Fruit fly (Drosophila melanogaster) whole organism, embryonic: ENCODE measurements around the gene CG7497.

Experiments
- Bteb2 ChIP-seq: fragments of 200-800 bp; sonication (Bioruptor generic); optimal IDR thresholded peaks from 2 replicates; lab custom pipeline; 2016; ENCODE audit warnings: missing biosample characterization, missing genetic modification characterization
- Hmr ChIP-seq: fragments of 200-800 bp; sonication (Bioruptor generic); optimal IDR thresholded peaks from 3 replicates; lab custom pipeline; 2017; ENCODE audit warnings: mild to moderate bottlenecking, missing biosample characterization, missing genetic modification reagents, missing genetic modification characterization
- dimm ChIP-seq: fragments of 200-800 bp; sonication (Bioruptor generic); IDR thresholded peaks from 2 replicates; pipeline ENCODE4 v1.3.6; 2022; ENCODE audit warnings: missing biosample characterization, missing genetic modification characterization
- fd64A ChIP-seq: fragments of 200-800 bp; sonication (Bioruptor generic); optimal IDR thresholded peaks from 3 replicates; lab custom pipeline; 2018; ENCODE audit warnings: missing biosample characterization, mild to moderate bottlenecking, missing genetic modification characterization
- her ChIP-seq: fragments of 200-800 bp; sonication (Bioruptor generic); optimal IDR thresholded peaks from 2 replicates; lab custom pipeline; 2016; ENCODE audit warnings: missing biosample characterization, missing genetic modification characterization
- z ChIP-seq: fragments of 200-800 bp; sonication (Bioruptor generic); IDR thresholded peaks from 3 replicates; pipeline ENCODE4 v1.3.6; 2022; ENCODE audit warnings: missing biosample characterization, missing genetic modification characterization

DNA sequence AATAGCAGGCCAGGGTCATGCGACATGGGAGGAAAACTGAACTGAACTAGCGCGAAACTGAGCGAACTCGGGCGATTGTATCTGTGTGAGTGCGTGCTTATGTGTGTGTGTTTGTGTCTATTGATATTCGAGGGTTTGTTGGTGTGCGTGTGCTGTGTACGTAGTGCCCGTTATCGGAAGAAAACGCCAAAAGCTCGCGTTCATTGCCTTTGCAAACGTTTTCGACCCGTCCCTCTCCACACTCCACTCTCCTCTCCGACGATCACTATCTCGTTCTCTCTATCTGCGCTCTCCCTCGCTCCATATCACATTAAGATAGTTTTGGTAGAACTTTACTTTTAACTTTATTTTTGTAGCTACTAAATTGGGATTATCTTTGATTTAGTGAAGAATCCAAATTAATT is 16.4 kb upstream of the CG7497 start:
- TF ChIP-seq z (GFP tag; lab: Robert Waterston, UW) (peak; percentile 85), Bteb2 (no peak), fd64A (GFP tag; lab: Kevin White, UChicago) (no peak), Hmr (peak; percentile 43), her (peak; percentile 19), dimm (no peak)
